Fruit fly (Drosophila melanogaster) ovary, adult (tissue): Measurements from ENCODE around the gene Polr1B.
A peak's percentile ranks its signal among the peaks of the same experiment; 100 is the strongest.

Experiments
- CG17801 ChIP-seq: fragments of 200-800 bp; optimal IDR thresholded peaks from 2 replicates; lab custom pipeline; 2019; ENCODE audit warnings: missing biosample characterization, mild to moderate bottlenecking, missing genetic modification characterization, moderate library complexity; ENCODE audit not compliant: partially characterized antibody

Polr1B gene

DNA sequence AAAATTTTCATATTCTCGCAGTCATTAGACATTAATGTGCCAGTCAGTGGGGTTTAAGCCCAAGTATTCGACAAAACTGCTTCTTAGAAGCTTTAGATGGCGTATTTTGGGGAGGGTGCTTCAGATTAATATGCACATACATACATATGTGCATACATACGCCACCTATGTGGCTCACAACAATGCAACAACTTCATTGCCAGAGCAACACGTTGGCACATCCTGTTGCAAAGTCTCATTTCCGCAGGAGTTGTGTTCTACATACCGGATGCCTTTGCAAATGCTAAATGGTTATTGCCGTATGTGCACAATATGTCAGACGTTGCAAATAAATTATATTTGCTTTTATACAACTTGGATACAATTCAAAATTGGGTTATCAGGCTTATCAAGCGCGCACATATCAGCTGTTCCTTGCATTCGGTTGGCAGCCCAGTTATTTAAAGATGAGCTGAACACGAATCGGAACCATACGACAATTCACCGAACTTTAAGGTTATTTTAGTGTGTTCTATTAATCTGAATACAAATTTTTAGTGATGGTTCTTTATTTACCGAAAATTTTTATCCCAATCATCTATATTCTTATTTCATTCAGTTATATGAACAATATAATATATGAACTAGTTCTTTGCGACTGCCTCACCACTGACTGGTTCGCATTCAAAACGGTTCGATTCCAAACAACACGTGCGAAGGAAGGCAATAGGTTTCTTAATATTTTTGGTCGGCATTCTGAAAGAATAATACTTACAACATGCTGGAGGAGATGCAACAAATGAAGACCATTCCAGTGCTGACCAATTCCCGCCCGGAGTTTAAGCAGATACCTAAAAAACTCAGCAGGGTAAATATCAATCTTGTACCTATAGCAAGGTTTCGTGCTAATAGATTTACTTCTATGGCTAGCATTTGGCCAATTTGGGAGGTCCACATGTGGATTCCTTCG, at the start of gene Polr1B:
Polr1B (plus strand) TSS at position 659 of the 949 bp plus-strand sequence.
- TF ChIP-seq CG17801 (GFP tag; lab: Kevin White, UChicago), result no peak

DNA sequence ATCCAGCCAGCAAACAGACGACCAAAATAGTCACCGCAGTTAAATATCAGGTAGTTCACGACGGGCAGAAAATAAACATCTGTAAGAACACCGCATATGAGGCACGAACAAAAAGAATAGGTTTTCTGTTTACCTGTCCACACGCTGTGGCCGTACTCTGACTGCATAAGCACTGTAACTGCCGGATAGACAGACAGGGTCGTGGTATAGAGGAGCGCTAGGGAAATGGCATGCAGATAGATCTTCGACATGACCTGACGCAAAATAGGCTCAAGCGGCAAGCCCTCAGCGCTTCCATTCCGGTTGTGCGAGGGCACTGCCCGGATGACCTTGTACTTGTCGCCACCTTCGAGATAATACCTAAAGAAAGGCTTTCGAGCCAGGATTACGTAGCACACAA, 47.9 kb upstream of the Polr1B start:
- TF ChIP-seq CG17801 (GFP tag; lab: Kevin White, UChicago), result no peak

DNA sequence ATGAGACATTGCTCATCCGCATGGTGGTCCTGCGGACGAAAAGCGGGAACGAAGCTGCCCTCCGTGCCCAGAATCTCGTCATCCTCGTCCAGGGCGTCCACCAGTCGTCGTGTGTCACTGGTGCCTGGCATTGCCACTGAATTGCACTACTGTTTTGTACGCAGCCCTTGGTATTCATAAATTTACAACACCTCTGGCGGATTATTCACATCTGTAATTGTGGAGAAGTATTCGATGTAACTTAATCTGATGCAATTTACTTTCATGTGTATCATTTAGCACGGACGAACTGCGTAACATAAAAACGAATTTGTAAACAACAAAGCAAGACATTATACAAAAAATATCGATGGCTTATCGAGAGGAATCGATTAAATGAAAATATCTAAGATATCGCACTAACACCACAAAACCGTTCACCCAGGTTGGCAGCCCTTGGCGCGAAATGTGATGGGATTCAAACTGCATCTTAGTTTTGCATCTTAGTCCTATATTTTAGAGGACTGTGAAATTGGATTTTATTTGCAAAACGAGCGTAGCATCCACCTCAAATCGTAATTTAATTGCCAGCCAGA, 46.4 kb upstream of the Polr1B start, which contains the start of gene Ent1:
Ent1 (minus strand) TSS at position 319 of the 575 bp plus-strand sequence.
- TF ChIP-seq CG17801 (GFP tag; lab: Kevin White, UChicago), result peak; percentile 46

DNA sequence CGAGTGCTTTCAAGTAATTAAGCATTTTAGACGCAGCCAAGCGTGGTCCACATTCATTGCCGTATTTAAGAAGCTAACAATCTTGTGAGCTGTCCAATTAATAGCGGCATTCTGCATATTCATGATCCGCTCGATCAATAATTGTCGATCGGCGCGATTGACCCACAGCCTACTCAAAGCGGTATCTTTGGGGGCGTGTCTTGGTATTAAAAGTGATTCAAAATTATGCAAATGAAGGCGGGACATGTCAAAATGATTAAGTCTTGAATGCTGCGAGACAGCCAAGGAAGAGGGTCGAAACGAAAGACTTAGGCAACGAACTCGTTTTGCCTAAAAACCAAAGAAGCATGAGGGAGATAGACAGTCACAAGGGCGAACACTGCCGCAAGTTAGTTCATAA, 37.2 kb upstream of the Polr1B start:
- no peak for TF ChIP-seq CG17801 (GFP tag; lab: Kevin White, UChicago)

DNA sequence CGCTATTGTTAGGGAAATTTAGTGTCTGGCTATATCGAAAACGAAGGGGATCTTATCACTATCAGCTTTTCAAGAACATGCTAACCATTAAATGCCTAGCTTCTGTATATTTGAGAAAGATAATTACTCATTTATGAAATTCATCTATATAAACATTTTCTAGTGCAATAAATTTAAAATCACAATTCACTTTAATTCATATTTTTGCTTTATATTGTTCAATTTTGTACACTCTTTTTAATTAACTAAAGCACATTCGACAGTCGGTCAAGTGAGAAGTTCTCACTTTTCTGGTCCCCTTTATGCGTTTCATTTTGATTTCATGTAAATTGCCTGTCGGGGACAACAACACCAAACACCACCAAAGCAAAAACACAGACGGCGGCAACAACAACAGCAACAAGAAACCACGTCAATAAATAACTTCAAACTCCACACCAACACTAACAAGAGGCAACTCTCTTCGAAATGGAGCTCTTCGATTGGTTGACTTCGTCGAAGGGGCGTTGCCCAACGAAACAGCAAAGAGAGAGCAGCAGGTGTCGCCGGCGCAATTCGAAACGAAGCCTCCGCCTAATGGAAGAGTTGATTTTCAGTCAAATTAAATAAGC, 35.6 kb upstream of the Polr1B start:
- no peak for TF ChIP-seq CG17801 (GFP tag; lab: Kevin White, UChicago)

DNA sequence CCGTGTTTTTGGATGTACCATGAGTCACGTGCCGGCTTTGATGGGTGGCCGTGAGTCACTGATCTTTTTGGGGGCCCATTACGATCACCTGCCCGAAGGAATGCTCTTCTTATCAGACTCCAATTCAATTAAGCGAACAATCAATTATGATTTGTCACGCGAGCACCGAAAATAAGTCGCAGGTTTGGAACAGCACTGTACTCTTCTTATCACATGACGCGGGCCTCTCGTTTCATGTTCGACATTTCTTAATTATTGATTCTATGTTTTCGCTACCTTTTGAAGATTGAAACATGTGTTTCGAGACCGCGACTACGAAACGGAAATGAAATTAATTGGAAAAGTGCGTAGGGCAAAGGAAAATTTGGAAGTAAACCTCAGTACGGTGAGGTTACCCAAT, 34.3 kb upstream of the Polr1B start:
- TF ChIP-seq CG17801 (GFP tag; lab: Kevin White, UChicago), result no peak

DNA sequence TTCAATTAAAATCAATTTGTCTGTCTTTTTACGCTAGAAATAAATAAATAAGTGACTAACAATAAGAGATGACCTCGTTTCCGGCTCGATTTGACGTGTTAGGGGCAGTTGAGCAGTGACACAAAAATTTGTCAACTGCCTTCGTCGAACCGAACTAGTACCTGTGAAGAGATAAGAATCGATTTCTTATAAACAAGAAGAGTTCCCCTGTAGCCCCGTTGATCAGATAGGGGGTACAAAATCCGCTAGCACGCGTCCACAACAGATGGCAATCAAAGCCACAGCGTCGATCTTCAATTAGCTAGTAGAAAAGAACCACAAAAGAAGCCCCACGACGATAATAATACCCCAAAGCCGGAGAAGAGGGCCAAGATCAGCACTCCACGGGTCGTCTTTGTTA, 32.3 kb upstream of the Polr1B start:
- TF ChIP-seq CG17801 (GFP tag; lab: Kevin White, UChicago), result no peak

DNA sequence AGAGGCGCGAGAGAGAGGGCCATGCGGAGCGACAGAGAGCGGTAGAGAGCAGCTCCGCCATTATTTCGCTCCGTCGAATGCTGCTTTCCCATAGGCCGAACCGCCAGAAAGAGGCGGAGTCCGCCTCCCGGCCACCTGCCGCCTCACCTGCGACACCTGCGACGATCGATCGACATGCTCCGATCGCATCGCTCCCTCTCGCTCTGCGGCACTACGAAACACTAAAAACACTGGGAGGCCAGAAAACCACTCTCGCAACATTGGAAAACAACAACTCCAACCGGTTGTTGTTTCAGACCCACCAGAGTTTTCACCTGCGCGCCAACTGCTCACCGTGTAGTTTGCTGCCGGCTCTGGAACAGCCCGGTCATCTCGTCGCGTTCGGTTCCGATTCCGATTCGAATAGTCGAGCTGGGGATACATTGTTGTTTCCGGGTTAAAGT, 26.3 kb upstream of the Polr1B start, which contains the start of gene al:
al (plus strand) TSS at position 333 of the 443 bp plus-strand sequence.
- TF ChIP-seq CG17801 (GFP tag; lab: Kevin White, UChicago), result no peak

DNA sequence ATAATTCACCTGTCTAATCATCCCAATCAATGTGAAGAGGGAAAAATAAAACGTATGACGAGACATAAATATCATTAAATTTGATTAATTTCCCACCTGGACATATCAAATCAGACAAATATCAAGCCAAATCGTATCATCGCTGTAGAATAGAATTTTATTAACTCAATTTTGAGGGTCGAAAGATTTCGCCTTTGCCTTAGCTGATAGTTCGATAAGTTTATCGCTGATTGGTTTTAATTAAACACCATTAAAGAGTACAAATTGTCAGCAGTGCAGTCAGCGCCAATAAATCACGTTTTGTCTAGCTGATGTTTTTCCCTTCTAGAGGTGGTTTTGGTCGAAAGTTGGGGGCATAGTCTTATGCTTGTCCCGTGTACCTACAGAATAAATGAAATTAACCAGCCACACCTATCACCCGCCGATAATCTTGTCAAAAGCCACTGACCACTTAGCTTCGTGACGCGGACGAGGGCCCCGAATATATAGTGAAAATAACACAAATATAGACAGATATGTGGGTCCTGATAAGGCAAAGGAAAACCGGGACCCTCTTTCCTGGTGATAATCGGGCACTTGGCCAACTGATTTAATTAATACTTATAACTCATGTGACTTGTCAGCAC, 25.2 kb upstream of the Polr1B start:
- TF ChIP-seq CG17801 (GFP tag; lab: Kevin White, UChicago), result no peak

DNA sequence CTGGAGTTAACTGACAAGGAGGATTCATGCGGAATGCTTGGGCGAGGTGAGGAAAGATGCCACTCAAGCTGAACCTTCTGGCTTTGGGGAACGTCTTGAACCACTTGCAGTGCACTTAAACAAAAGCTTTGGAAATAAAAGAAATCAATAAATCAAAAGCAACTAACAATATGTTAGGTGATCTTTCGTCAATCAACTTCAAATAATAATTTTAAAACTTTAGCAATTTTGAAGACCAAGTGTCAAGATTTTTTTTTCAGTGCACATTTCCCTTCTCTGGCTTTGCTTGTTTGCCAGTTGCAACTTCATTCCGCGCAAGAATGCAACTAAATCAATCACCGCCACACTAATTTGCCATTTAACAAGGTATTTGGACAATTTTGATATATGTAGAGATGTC, 21.3 kb upstream of the Polr1B start:
- TF ChIP-seq CG17801 (GFP tag; lab: Kevin White, UChicago), result no peak

DNA sequence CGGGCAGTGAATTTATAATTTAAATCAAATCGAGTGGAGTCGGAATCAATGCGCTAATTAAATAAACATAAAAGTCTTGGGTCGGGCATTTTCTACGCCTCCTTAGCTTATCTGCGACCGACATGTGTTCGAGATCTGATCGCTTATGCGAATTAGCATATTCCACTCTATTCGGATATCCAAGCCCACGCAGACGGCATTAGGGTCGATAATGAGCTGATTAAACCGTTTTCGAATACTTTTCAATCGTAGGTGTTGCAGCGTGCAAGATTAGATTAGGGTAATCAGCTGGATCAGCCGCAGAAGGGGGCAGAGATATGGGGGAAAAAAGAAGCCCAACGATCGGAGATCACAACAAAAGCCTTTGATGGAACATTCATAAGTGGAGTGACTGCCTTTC, 13.6 kb upstream of the Polr1B start:
- TF ChIP-seq CG17801 (GFP tag; lab: Kevin White, UChicago), result no peak

DNA sequence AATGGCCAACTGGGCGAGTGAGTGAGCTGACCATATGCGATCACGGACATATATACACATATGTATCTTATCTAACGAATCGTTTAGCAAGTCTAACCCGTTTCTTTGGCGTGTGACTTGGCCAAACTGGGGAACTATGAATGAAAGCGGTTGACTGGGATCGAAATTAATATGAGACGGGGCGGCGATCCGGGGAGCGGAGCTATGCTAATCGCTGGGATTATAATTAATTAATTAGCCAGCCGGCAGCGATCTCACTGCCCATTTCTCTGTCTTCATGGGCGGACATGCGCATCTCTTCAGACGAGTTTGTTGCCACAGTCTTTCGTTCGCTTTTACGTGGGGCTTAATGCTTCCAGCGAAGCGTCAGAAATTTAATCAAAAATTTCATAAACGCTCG, 11.6 kb upstream of the Polr1B start:
- TF ChIP-seq CG17801 (GFP tag; lab: Kevin White, UChicago), result no peak

DNA sequence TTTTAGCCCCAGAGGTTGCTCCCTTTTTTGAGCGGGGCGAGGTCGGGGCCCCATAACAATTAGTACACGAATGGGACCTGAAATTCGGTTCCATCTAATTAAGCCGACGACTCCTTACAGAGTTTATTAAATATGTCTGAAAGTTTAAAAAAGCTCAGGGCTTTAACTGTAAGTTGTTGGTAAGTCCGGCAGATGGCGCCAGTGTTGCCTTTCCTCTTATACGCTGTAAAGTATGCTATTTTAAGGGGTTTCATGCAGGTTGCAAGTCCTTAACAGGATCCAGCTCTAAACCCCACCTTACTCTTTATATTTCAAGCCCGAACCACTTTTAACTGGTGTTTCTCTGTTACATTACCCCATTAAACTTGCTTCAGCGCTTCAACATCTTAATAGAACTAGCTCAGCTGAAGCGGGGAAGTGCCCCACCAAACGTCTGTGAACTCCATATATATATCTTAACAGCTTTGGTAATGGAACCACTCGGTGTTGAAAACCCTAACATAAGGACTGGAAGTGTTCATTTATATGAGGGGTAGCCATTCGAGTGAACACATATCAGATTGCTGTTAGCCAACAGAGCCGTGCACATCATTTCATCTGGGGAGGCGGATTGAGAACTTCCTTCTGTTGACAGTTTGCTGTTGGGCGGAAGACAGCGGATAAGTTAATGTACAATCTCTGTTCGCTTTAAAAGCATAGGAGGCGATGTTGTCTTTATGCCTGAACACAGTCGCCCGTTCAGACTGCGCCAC, 8.5 kb upstream of the Polr1B start:
- TF ChIP-seq CG17801 (GFP tag; lab: Kevin White, UChicago), result no peak

DNA sequence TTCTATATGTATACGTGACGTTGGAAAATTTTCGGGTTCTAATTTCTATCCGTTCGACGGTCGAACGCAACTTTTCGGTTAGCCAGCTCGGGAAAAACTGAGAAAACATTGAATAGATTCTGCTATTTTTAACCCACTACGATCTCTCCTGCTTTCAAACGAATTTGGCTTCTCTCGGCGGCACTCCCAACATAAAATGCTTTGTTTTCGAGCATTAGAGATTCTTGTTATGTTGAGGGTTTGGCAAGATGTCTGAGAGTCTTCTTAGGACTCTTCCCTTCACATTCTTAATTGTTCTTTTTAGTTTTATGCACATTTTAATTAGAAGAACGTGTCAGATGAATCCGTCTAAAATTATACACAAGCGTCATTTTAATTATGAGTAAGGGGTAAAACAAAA, 2.0 kb upstream of the Polr1B start, which contains the start of gene CG4213:
CG4213 (minus strand) TSS at position 101 of the 400 bp plus-strand sequence.
- TF ChIP-seq CG17801 (GFP tag; lab: Kevin White, UChicago), result no peak
